Fruit fly (Drosophila melanogaster): Measurements from ENCODE around the gene cdi.

cdi gene

dm6 chr3R:19111159-19111558, 17.1 kb upstream of the cdi start:
- TF ChIP-seq CG12605 (GFP tag; IDR thresholded peaks at IDR 0.05): no peak
- peak; percentile 51 for TF ChIP-seq CG13204 (GFP tag; optimal IDR thresholded peaks at IDR 0.05)

- TF ChIP-seq D1 (tag; optimal IDR thresholded peaks at IDR 0.05): no peak
- TF ChIP-seq CG14655 (GFP tag; optimal IDR thresholded peaks at IDR 0.05): peak; percentile 60
- TF ChIP-seq CG13204 (GFP tag; optimal IDR thresholded peaks at IDR 0.05): no peak
- TF ChIP-seq fd96Ca (GFP tag; IDR thresholded peaks at IDR 0.05): peak; percentile 21; the same call in 1 of the 3 replicates
- no peak for TF ChIP-seq EcR (GFP tag; optimal IDR thresholded peaks at IDR 0.05)
- peak; percentile 66; the same call in 2 of the 3 replicates for TF ChIP-seq CG4496 (GFP tag; IDR thresholded peaks at IDR 0.05)
- TF ChIP-seq CG12605 (GFP tag; IDR thresholded peaks at IDR 0.05): no peak
- TF ChIP-seq Ets98B (GFP tag; IDR thresholded peaks at IDR 0.05): peak; percentile 49; the same call in 1 of the 2 replicates
- TF ChIP-seq Pif1B (GFP tag; optimal IDR thresholded peaks at IDR 0.05): no peak
- peak; percentile 32 for TF ChIP-seq CG8301 (tag; optimal IDR thresholded peaks at IDR 0.05)
Observed at dm6 chr3R:19108126-19108525, 14.1 kb upstream of the cdi start.

dm6 chr3R:19107058-19107457, 13.0 kb upstream of the cdi start:
- no peak for TF ChIP-seq rn (GFP tag; IDR thresholded peaks at IDR 0.05)
- TF ChIP-seq CG8301 (tag; optimal IDR thresholded peaks at IDR 0.05): no peak
- no peak for TF ChIP-seq CG4496 (GFP tag; IDR thresholded peaks at IDR 0.05)
- no peak for TF ChIP-seq CG32121 (GFP tag; IDR thresholded peaks at IDR 0.05)

- TF ChIP-seq Snoo (tag; optimal IDR thresholded peaks at IDR 0.05) (no peak), CG8301 (tag; optimal IDR thresholded peaks at IDR 0.05) (no peak), CG13204 (GFP tag; optimal IDR thresholded peaks at IDR 0.05) (peak; percentile 33), Ets98B (GFP tag; IDR thresholded peaks at IDR 0.05) (peak; percentile 7; the same call in 1 of the 2 replicates), CG34367 (tag; optimal IDR thresholded peaks at IDR 0.05) (peak; percentile 5), CG14655 (GFP tag; optimal IDR thresholded peaks at IDR 0.05) (no peak), CG12605 (GFP tag; IDR thresholded peaks at IDR 0.05) (peak; percentile 55; the same call in 1 of the 2 replicates)
Observed at dm6 chr3R:19106452-19106851, 12.4 kb upstream of the cdi start.

- TF ChIP-seq CG12605 (GFP tag; IDR thresholded peaks at IDR 0.05) (peak; percentile 75), CG8301 (tag; optimal IDR thresholded peaks at IDR 0.05) (peak; percentile 76), EcR (GFP tag; optimal IDR thresholded peaks at IDR 0.05) (peak; percentile 63), CG10348 (GFP tag; IDR thresholded peaks at IDR 0.05) (no peak), CG8159 (tag; optimal IDR thresholded peaks at IDR 0.05) (peak; percentile 86), fd96Ca (GFP tag; IDR thresholded peaks at IDR 0.05) (peak; percentile 33; the same call in 1 of the 3 replicates), CG14655 (GFP tag; optimal IDR thresholded peaks at IDR 0.05) (peak; percentile 82), CG17806 (tag; optimal IDR thresholded peaks at IDR 0.05) (peak; percentile 84), Ets98B (GFP tag; IDR thresholded peaks at IDR 0.05) (peak; percentile 79), CG34367 (tag; optimal IDR thresholded peaks at IDR 0.05) (peak; percentile 82), Pif1B (GFP tag; optimal IDR thresholded peaks at IDR 0.05) (peak; percentile 48), CG32121 (GFP tag; IDR thresholded peaks at IDR 0.05) (peak; percentile 74), CG13204 (GFP tag; optimal IDR thresholded peaks at IDR 0.05) (peak; percentile 34), D1 (tag; optimal IDR thresholded peaks at IDR 0.05) (peak; percentile 55), Pif1A (GFP tag; optimal IDR thresholded peaks at IDR 0.05) (peak; percentile 73), CG4496 (GFP tag; IDR thresholded peaks at IDR 0.05) (peak; percentile 86), CG15710 (tag; optimal IDR thresholded peaks at IDR 0.05) (peak; percentile 85), Snoo (tag; optimal IDR thresholded peaks at IDR 0.05) (no peak), rn (GFP tag; IDR thresholded peaks at IDR 0.05) (peak; percentile 38; the same call in 1 of the 2 replicates), gl (tag; optimal IDR thresholded peaks at IDR 0.05) (peak; percentile 69), CG9948 (tag; optimal IDR thresholded peaks at IDR 0.05) (peak; percentile 83)
Observed at dm6 chr3R:19105821-19106220, 11.8 kb upstream of the cdi start.

- TF ChIP-seq CG9948 (tag; optimal IDR thresholded peaks at IDR 0.05) (peak; percentile 8), CG12605 (GFP tag; IDR thresholded peaks at IDR 0.05) (peak; percentile 52; the same call in 1 of the 2 replicates), CG13204 (GFP tag; optimal IDR thresholded peaks at IDR 0.05) (no peak), CG8159 (tag; optimal IDR thresholded peaks at IDR 0.05) (peak; percentile 36), CG8301 (tag; optimal IDR thresholded peaks at IDR 0.05) (peak; percentile 76), gl (tag; optimal IDR thresholded peaks at IDR 0.05) (peak; percentile 24), EcR (GFP tag; optimal IDR thresholded peaks at IDR 0.05) (no peak), Pif1B (GFP tag; optimal IDR thresholded peaks at IDR 0.05) (peak; percentile 51), CG10348 (GFP tag; IDR thresholded peaks at IDR 0.05) (no peak), CG4496 (GFP tag; IDR thresholded peaks at IDR 0.05) (peak; percentile 74; the same call in 2 of the 3 replicates), D1 (tag; optimal IDR thresholded peaks at IDR 0.05) (no peak), CG17806 (tag; optimal IDR thresholded peaks at IDR 0.05) (peak; percentile 40), CG15710 (tag; optimal IDR thresholded peaks at IDR 0.05) (peak; percentile 22), rn (GFP tag; IDR thresholded peaks at IDR 0.05) (peak; percentile 33; the same call in 1 of the 2 replicates), CG32121 (GFP tag; IDR thresholded peaks at IDR 0.05) (peak; percentile 81), Snoo (tag; optimal IDR thresholded peaks at IDR 0.05) (no peak), fd96Ca (GFP tag; IDR thresholded peaks at IDR 0.05) (peak; percentile 66), Pif1A (GFP tag; optimal IDR thresholded peaks at IDR 0.05) (peak; percentile 72), CG34367 (tag; optimal IDR thresholded peaks at IDR 0.05) (peak; percentile 10), Ets98B (GFP tag; IDR thresholded peaks at IDR 0.05) (peak; percentile 79), CG14655 (GFP tag; optimal IDR thresholded peaks at IDR 0.05) (peak; percentile 79)
Observed at dm6 chr3R:19104123-19104522, 10.1 kb upstream of the cdi start.

Data from whole organism, pupa.